Fruit fly (Drosophila melanogaster) whole organism, wandering third instar larva: ENCODE data around the gene CG10864.

Experiments
- CG32264 ChIP-seq: fragments of 200-800 bp; sonication (Bioruptor generic); optimal IDR thresholded peaks from 2 replicates; lab custom pipeline; 2016; ENCODE audit warnings: missing biosample characterization, missing genetic modification characterization
- CG9705 ChIP-seq: fragments of 200-800 bp; sonication (Bioruptor generic); optimal IDR thresholded peaks from 2 replicates; lab custom pipeline; 2018; ENCODE audit warnings: missing biosample characterization, mild to moderate bottlenecking, missing genetic modification characterization
- CrebA ChIP-seq: fragments of 200-800 bp; sonication (Bioruptor generic); optimal IDR thresholded peaks from 2 replicates; lab custom pipeline; 2016; ENCODE audit warnings: missing biosample characterization, mild to moderate bottlenecking, missing genetic modification characterization, borderline replicate concordance
- Dfd ChIP-seq: fragments of >200 bp; optimal IDR thresholded peaks from 2 replicates; lab custom pipeline; 2017; ENCODE audit warnings: missing biosample characterization, missing genetic modification characterization
- Dif ChIP-seq: fragments of 200-275, 200-300 bp; sonication (Bioruptor generic); optimal IDR thresholded peaks from 2 replicates; lab custom pipeline; 2018; ENCODE audit warnings: missing biosample characterization, missing genetic modification characterization; ENCODE audit not compliant: partially characterized antibody
- GATAd ChIP-seq: sonication (Bioruptor generic); optimal IDR thresholded peaks from 2 replicates; lab custom pipeline; 2016; ENCODE audit warnings: missing biosample characterization, missing genetic modification characterization
- HLH106 ChIP-seq: fragments of 200-800 bp; optimal IDR thresholded peaks from 3 replicates; lab custom pipeline; 2019; ENCODE audit warnings: missing biosample characterization, mild to moderate bottlenecking, missing genetic modification characterization, moderate library complexity
- Hnf4 ChIP-seq: fragments of 200-800 bp; sonication (Bioruptor generic); optimal IDR thresholded peaks from 2 replicates; lab custom pipeline; 2016; ENCODE audit warnings: missing biosample characterization, mild to moderate bottlenecking, missing genetic modification characterization
- Hr78 ChIP-seq: fragments of >200 bp; optimal IDR thresholded peaks from 2 replicates; lab custom pipeline; 2017; ENCODE audit warnings: missing biosample characterization, missing genetic modification characterization
- Hr83 ChIP-seq: fragments of 200-300 bp; sonication (Bioruptor generic); optimal IDR thresholded peaks from 2 replicates; lab custom pipeline; 2016; ENCODE audit warnings: missing biosample characterization, mild to moderate bottlenecking, missing genetic modification characterization, moderate library complexity; ENCODE audit not compliant: poor library complexity, severe bottlenecking
- Jra ChIP-seq: sonication (Bioruptor generic); optimal IDR thresholded peaks from 2 replicates; lab custom pipeline; 2016; ENCODE audit warnings: missing biosample characterization, missing genetic modification characterization
- Mio ChIP-seq: sonication (Bioruptor generic); optimal IDR thresholded peaks from 2 replicates; lab custom pipeline; 2016; ENCODE audit warnings: missing biosample characterization, missing genetic modification characterization
- Myc ChIP-seq: fragments of >200 bp; optimal IDR thresholded peaks from 2 replicates; lab custom pipeline; 2017
- OdsH ChIP-seq: fragments of 200-800 bp; sonication (Bioruptor generic); optimal IDR thresholded peaks from 2 replicates; lab custom pipeline; 2016; ENCODE audit warnings: missing biosample characterization, mild to moderate bottlenecking, missing genetic modification characterization
- Rel ChIP-seq, 2 experiments: fragments of 200-800 bp; sonication (Bioruptor generic) in 1 of 2; optimal IDR thresholded peaks; 2 replicates in 1 of 2; 3 replicates in 1 of 2; lab custom pipeline; 2016 to 2019; ENCODE audit warnings: mild to moderate bottlenecking in 2 of 2, missing biosample characterization in 2 of 2, missing genetic modification characterization in 2 of 2, moderate library complexity in 1 of 2
- Sp1 ChIP-seq: fragments of 200-800 bp; sonication (Bioruptor generic); optimal IDR thresholded peaks from 3 replicates; lab custom pipeline; 2019; ENCODE audit warnings: missing biosample characterization, mild to moderate bottlenecking, missing genetic modification characterization, moderate library complexity
- Vsx2 ChIP-seq: fragments of 200-300, 225-300 bp; sonication (Bioruptor generic); optimal IDR thresholded peaks from 2 replicates; lab custom pipeline; 2018; ENCODE audit warnings: missing biosample characterization, missing genetic modification characterization; ENCODE audit not compliant: partially characterized antibody
- br ChIP-seq: fragments of 200-800 bp; sonication (Bioruptor generic); optimal IDR thresholded peaks from 2 replicates; lab custom pipeline; 2016; ENCODE audit warnings: missing biosample characterization, missing genetic modification characterization
- brk ChIP-seq: fragments of 200-800 bp; sonication (Bioruptor generic); optimal IDR thresholded peaks from 2 replicates; lab custom pipeline; 2016; ENCODE audit warnings: missing biosample characterization, mild to moderate bottlenecking, missing genetic modification characterization
- dl ChIP-seq, 2 experiments: fragments of 175-275, 200-275 bp in 1 of 2; fragments of 200-275 bp in 1 of 2; sonication (Bioruptor generic); optimal IDR thresholded peaks; lab custom pipeline; 2018; ENCODE audit warnings: mild to moderate bottlenecking in 2 of 2, missing biosample characterization in 2 of 2, missing genetic modification characterization in 2 of 2, moderate library complexity in 2 of 2; ENCODE audit not compliant: partially characterized antibody in 2 of 2, insufficient read depth in 1 of 2
- dmrt93B ChIP-seq: fragments of 200-800 bp; sonication (Bioruptor generic); optimal IDR thresholded peaks from 2 replicates; lab custom pipeline; 2018; ENCODE audit warnings: missing biosample characterization, mild to moderate bottlenecking, missing genetic modification characterization
- dsf ChIP-seq: sonication (Bioruptor generic); optimal IDR thresholded peaks from 2 replicates; lab custom pipeline; 2016; ENCODE audit warnings: missing biosample characterization, missing genetic modification characterization, borderline replicate concordance
- ey ChIP-seq: fragments of 200-800 bp; sonication (Bioruptor generic); optimal IDR thresholded peaks from 2 replicates; lab custom pipeline; 2016; ENCODE audit warnings: missing biosample characterization, missing genetic modification characterization
- foxo ChIP-seq, 2 experiments: fragments of 200-800 bp; sonication (Bioruptor generic); optimal IDR thresholded peaks; 2 replicates in 1 of 2; 3 replicates in 1 of 2; lab custom pipeline; 2016 to 2017; ENCODE audit warnings: missing biosample characterization in 2 of 2, missing genetic modification characterization in 2 of 2
- fru ChIP-seq: fragments of 200-800 bp; sonication (Bioruptor generic); optimal IDR thresholded peaks from 3 replicates; lab custom pipeline; 2016; ENCODE audit warnings: missing biosample characterization, mild to moderate bottlenecking, missing genetic modification characterization
- h ChIP-seq: fragments of 200-800 bp; sonication (Bioruptor generic); optimal IDR thresholded peaks from 3 replicates; lab custom pipeline; 2016; ENCODE audit warnings: missing biosample characterization, mild to moderate bottlenecking, missing genetic modification characterization
- jim ChIP-seq: fragments of 175-275, 200-325 bp; sonication (Bioruptor generic); optimal IDR thresholded peaks from 2 replicates; lab custom pipeline; 2016; ENCODE audit warnings: missing biosample characterization, mild to moderate bottlenecking, missing genetic modification characterization
- lola ChIP-seq: fragments of >200 bp; optimal IDR thresholded peaks from 2 replicates; lab custom pipeline; 2017; ENCODE audit warnings: missing biosample characterization, missing genetic modification characterization
- pan ChIP-seq: fragments of >200 bp; optimal IDR thresholded peaks from 2 replicates; lab custom pipeline; 2017
- psq ChIP-seq: fragments of 200-800 bp; sonication (Bioruptor generic); optimal IDR thresholded peaks from 3 replicates; lab custom pipeline; 2017; ENCODE audit warnings: missing biosample characterization, mild to moderate bottlenecking, missing genetic modification characterization, moderate library complexity
- rgr ChIP-seq: fragments of 200-800 bp; sonication (Bioruptor generic); optimal IDR thresholded peaks from 3 replicates; lab custom pipeline; 2016; ENCODE audit warnings: missing biosample characterization, mild to moderate bottlenecking, missing genetic modification characterization
- sage ChIP-seq: fragments of 200-800 bp; sonication (Bioruptor generic); optimal IDR thresholded peaks from 2 replicates; lab custom pipeline; 2016; ENCODE audit warnings: missing biosample characterization, mild to moderate bottlenecking, missing genetic modification characterization
- sv ChIP-seq: fragments of 200-800 bp; sonication (Bioruptor generic); optimal IDR thresholded peaks from 3 replicates; lab custom pipeline; 2016; ENCODE audit warnings: missing biosample characterization, missing genetic modification characterization
- usp ChIP-seq: fragments of >200 bp; optimal IDR thresholded peaks from 2 replicates; lab custom pipeline; 2017; ENCODE audit warnings: missing biosample characterization, missing genetic modification characterization
- woc ChIP-seq: sonication (Bioruptor generic); optimal IDR thresholded peaks from 2 replicates; lab custom pipeline; 2016; ENCODE audit warnings: missing biosample characterization, mild to moderate bottlenecking, missing genetic modification characterization

CG10864 gene

dm6 chr3R:18396801-18397604 is 14.4 kb downstream of the CG10864 start, which contains the start of gene Vti1b:
Vti1b (plus strand) TSS chr3R:18396995.
- no peak for TF ChIP-seq pan
- no peak for TF ChIP-seq Hr78
- peak; percentile 70 for TF ChIP-seq CG9705
- peak; percentile 98 for TF ChIP-seq h (GFP tag; lab: Kevin White, UChicago)
- peak; percentile 55 for TF ChIP-seq Rel (GFP tag; optimal IDR thresholded peaks at IDR 0.05; lab: Kevin White, UChicago)
- peak; percentile 72 for TF ChIP-seq Rel (tag; optimal IDR thresholded peaks at IDR 0.05; lab: Kevin White, UChicago)
- TF ChIP-seq sv (GFP tag; lab: Kevin White, UChicago): peak; percentile 93
- TF ChIP-seq jim (GFP tag; lab: Kevin White, UChicago): peak; percentile 39
- TF ChIP-seq Myc: no peak
- no peak for TF ChIP-seq CrebA (GFP tag; lab: Kevin White, UChicago)
- peak; percentile 74 for TF ChIP-seq CG32264 (GFP tag; lab: Kevin White, UChicago)
- TF ChIP-seq rgr: peak; percentile 98
- no peak for TF ChIP-seq Dfd (GFP tag; lab: Kevin White, UChicago)
- peak; percentile 86 for TF ChIP-seq Mio (GFP tag; lab: Kevin White, UChicago)
- peak; percentile 92 for TF ChIP-seq brk (GFP tag; lab: Kevin White, UChicago)
- peak; percentile 91 for TF ChIP-seq Dif (GFP tag; lab: Kevin White, UChicago)
- TF ChIP-seq Sp1 (GFP tag; lab: Kevin White, UChicago): peak; percentile 94
- peak; percentile 98 for TF ChIP-seq ey
- peak; percentile 87 for TF ChIP-seq sage (GFP tag; lab: Kevin White, UChicago)
- TF ChIP-seq br: peak; percentile 97
- TF ChIP-seq HLH106 (tag; lab: Kevin White, UChicago): peak; percentile 94
- TF ChIP-seq foxo (GFP tag; optimal IDR thresholded peaks at IDR 0.05; lab: Kevin White, UChicago): peak; percentile 84 to 97
- no peak for TF ChIP-seq lola (GFP tag; lab: Kevin White, UChicago)
- TF ChIP-seq dmrt93B (GFP tag; lab: Kevin White, UChicago): peak; percentile 92
- peak; percentile 64 for TF ChIP-seq dsf
- peak; percentile 97 for TF ChIP-seq woc (GFP tag; lab: Kevin White, UChicago)
- peak; percentile 97 for TF ChIP-seq Hnf4
- peak; percentile 98 for TF ChIP-seq OdsH (GFP tag; lab: Kevin White, UChicago)
- TF ChIP-seq usp (GFP tag; lab: Kevin White, UChicago): no peak
- peak; percentile 81 for TF ChIP-seq Hr83 (GFP tag; lab: Kevin White, UChicago)
- peak; percentile 98 for TF ChIP-seq fru (GFP tag; lab: Kevin White, UChicago)
- TF ChIP-seq dl (GFP tag; optimal IDR thresholded peaks at IDR 0.05; lab: Kevin White, UChicago; ENCODE audit: insufficient read depth in 1 of 2, partially characterized antibody in 2 of 2): peak; percentile 83 to 91
- TF ChIP-seq Vsx2 (GFP tag; lab: Kevin White, UChicago): peak; percentile 96
- peak; percentile 59 for TF ChIP-seq GATAd (GFP tag; lab: Kevin White, UChicago)
- peak; percentile 87 for TF ChIP-seq Jra
- peak; percentile 96 for TF ChIP-seq psq

- TF ChIP-seq Hr78 (no peak), h (GFP tag; lab: Kevin White, UChicago) (no peak), CG9705 (no peak), psq (no peak), Dfd (GFP tag; lab: Kevin White, UChicago) (no peak), Hr83 (GFP tag; lab: Kevin White, UChicago) (no peak), brk (GFP tag; lab: Kevin White, UChicago) (no peak), pan (no peak), fru (GFP tag; lab: Kevin White, UChicago) (no peak), Rel (GFP tag; optimal IDR thresholded peaks at IDR 0.05; lab: Kevin White, UChicago) (no peak), Rel (tag; optimal IDR thresholded peaks at IDR 0.05; lab: Kevin White, UChicago) (no peak), Myc (no peak), woc (GFP tag; lab: Kevin White, UChicago) (no peak)
- TF ChIP-seq, all 38 proteins: peak for 0
These were observed 15.7 kb downstream of the CG10864 start for dm6 chr3R:18395694-18396093.
